Worm (Caenorhabditis elegans) whole organism, midembryonic: ENCODE data around the gene ttr-11.
A peak's percentile ranks its signal among the peaks of the same experiment; 100 is the strongest.

ENCODE experiments used
- T22C8.4 ChIP-seq: fragments of 200-800 bp; sonication (Bioruptor generic); IDR thresholded peaks from 2 replicates; pipeline ENCODE4 v1.3.6; 2022; ENCODE audit warnings: missing genetic modification characterization, missing compliant biosample characterization
- cog-1 ChIP-seq: sonication (generic microtip); optimal IDR thresholded peaks from 2 replicates; lab custom pipeline; 2016; ENCODE audit warnings: missing genetic modification characterization, missing compliant biosample characterization
- flt-1 ChIP-seq: fragments of 200-800 bp; sonication (Bioruptor generic); IDR thresholded peaks from 2 replicates; pipeline ENCODE4 v1.3.6; 2022; ENCODE audit warnings: missing genetic modification characterization, missing compliant biosample characterization
- klf-2 ChIP-seq: fragments of 200-800 bp; sonication (Bioruptor generic); conservative IDR thresholded peaks from 2 replicates; pipeline ENCODE4 v1.3.6; 2022; ENCODE audit warnings: missing genetic modification reagents, missing genetic modification characterization, missing compliant biosample characterization
- med-1 ChIP-seq: sonication (generic microtip); optimal IDR thresholded peaks from 2 replicates; lab custom pipeline; 2017; ENCODE audit warnings: missing genetic modification characterization, mild to moderate bottlenecking, missing compliant biosample characterization, antibody characterized with exemption, missing genetic modification reagents; ENCODE audit not compliant: insufficient read depth
- ref-1 ChIP-seq: fragments of 200-800 bp; sonication (Bioruptor generic); conservative IDR thresholded peaks from 2 replicates; pipeline ENCODE4 v1.3.6; 2022; ENCODE audit warnings: missing genetic modification reagents, missing genetic modification characterization, missing compliant biosample characterization
- tab-1 ChIP-seq: fragments of 200-800 bp; sonication (Bioruptor generic); IDR thresholded peaks from 2 replicates; pipeline ENCODE4 v1.3.6; 2022; ENCODE audit warnings: missing genetic modification characterization, missing compliant biosample characterization
- ztf-23 ChIP-seq: fragments of 200-800 bp; sonication (Bioruptor generic); IDR thresholded peaks from 2 replicates; pipeline ENCODE4 v1.3.6; 2022; ENCODE audit warnings: missing genetic modification reagents, missing genetic modification characterization, missing compliant biosample characterization
- ztf-29 ChIP-seq: fragments of 200-800 bp; sonication (Bioruptor generic); IDR thresholded peaks from 2 replicates; pipeline ENCODE4 v1.3.6; 2022; ENCODE audit warnings: missing genetic modification reagents, missing genetic modification characterization, missing compliant biosample characterization

Gene ttr-11

ce11 chrV:20579534-20579933, 23.6 kb upstream of the ttr-11 start, which contains the start of gene F26F2.8:
Gene F26F2.8 (plus strand): TSS chrV:20579546.
- TF ChIP-seq ref-1 (no peak), cog-1 (tag; lab: Kevin White, UChicago) (no peak), ztf-29 (GFP tag; lab: Robert Waterston, UW) (no peak), ztf-23 (GFP tag; lab: Robert Waterston, UW) (no peak), klf-2 (GFP tag; lab: Robert Waterston, UW) (no peak), T22C8.4 (GFP tag; lab: Robert Waterston, UW) (no peak)

ce11 chrV:20580511-20581040, 22.5 kb upstream of the ttr-11 start, which contains the start of gene F26F2.7:
Gene F26F2.7 (plus strand): TSS chrV:20580990.
- TF ChIP-seq ztf-29 (GFP tag; lab: Robert Waterston, UW) (no peak), klf-2 (GFP tag; lab: Robert Waterston, UW) (no peak), T22C8.4 (GFP tag; lab: Robert Waterston, UW) (no peak), tab-1 (GFP tag; lab: Robert Waterston, UW) (peak; percentile 69; the same call in 1 of the 2 replicates), flt-1 (0 out of 2 replicates have a peak, but pooled peaks have one; percentile 50), ztf-23 (GFP tag; lab: Robert Waterston, UW) (peak; percentile 56; the same call in 1 of the 2 replicates), ref-1 (no peak), med-1 (GFP tag; lab: Kevin White, UChicago) (no peak), cog-1 (tag; lab: Kevin White, UChicago) (peak; percentile 81)

- no peak for TF ChIP-seq cog-1 (tag; lab: Kevin White, UChicago)
- no peak for TF ChIP-seq flt-1
- TF ChIP-seq T22C8.4 (GFP tag; lab: Robert Waterston, UW), result no peak
- TF ChIP-seq klf-2 (GFP tag; lab: Robert Waterston, UW), result no peak
Observed at ce11 chrV:20594746-20595145, 8.4 kb upstream of the ttr-11 start, which contains the start of gene F26F2.10. Gene F26F2.10 (minus strand): TSS chrV:20594846.

ce11 chrV:20595653-20596052, 7.5 kb upstream of the ttr-11 start, which contains the start of gene F26F2.11:
Gene F26F2.11 (minus strand): TSS chrV:20595753.
- TF ChIP-seq ztf-23 (GFP tag; lab: Robert Waterston, UW), result no peak
- TF ChIP-seq med-1 (GFP tag; lab: Kevin White, UChicago), result no peak
- no peak for TF ChIP-seq flt-1
- no peak for TF ChIP-seq ref-1
- no peak for TF ChIP-seq ztf-29 (GFP tag; lab: Robert Waterston, UW)
- no peak for TF ChIP-seq T22C8.4 (GFP tag; lab: Robert Waterston, UW)
- no peak for TF ChIP-seq tab-1 (GFP tag; lab: Robert Waterston, UW)
- no peak for TF ChIP-seq klf-2 (GFP tag; lab: Robert Waterston, UW)
- TF ChIP-seq cog-1 (tag; lab: Kevin White, UChicago), result no peak

- TF ChIP-seq T22C8.4 (GFP tag; lab: Robert Waterston, UW) (no peak), cog-1 (tag; lab: Kevin White, UChicago) (no peak), ztf-23 (GFP tag; lab: Robert Waterston, UW) (no peak), tab-1 (GFP tag; lab: Robert Waterston, UW) (no peak), med-1 (GFP tag; lab: Kevin White, UChicago) (no peak), flt-1 (no peak), ref-1 (no peak), klf-2 (GFP tag; lab: Robert Waterston, UW) (no peak), ztf-29 (GFP tag; lab: Robert Waterston, UW) (no peak)
Observed at ce11 chrV:20597076-20597475, 6.0 kb upstream of the ttr-11 start, which contains the start of gene F46B3.1. Gene F46B3.1 (minus strand): TSS chrV:20597176.

DNA sequence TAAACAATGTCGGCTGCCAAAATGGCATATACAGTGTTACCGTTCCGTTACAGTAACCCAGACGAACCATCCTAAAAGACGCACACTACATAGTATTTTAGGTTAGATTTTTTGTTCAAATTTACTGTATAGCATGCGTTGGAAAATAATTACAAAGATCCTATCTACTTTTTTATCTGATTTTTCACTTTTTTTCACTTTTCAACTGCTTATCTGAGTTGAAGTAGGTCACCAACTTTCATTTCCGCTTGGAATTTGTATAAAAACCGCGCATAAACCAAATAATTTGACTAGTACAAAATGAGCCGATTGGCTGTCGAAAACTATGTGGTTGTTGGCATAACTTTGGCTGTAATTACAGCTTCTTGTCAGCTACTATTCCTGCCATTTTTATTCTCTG, 3.3 kb upstream of the ttr-11 start, which contains the start of gene col-163:
TSS of gene col-163 (plus strand) at position 301 of the 400 bp plus-strand sequence.
- TF ChIP-seq med-1 (GFP tag; lab: Kevin White, UChicago) (no peak), klf-2 (GFP tag; lab: Robert Waterston, UW) (no peak), ref-1 (no peak), tab-1 (GFP tag; lab: Robert Waterston, UW) (no peak), flt-1 (no peak), ztf-23 (GFP tag; lab: Robert Waterston, UW) (no peak), cog-1 (tag; lab: Kevin White, UChicago) (no peak), T22C8.4 (GFP tag; lab: Robert Waterston, UW) (no peak), ztf-29 (GFP tag; lab: Robert Waterston, UW) (no peak)

- TF ChIP-seq cog-1 (tag; lab: Kevin White, UChicago) (no peak), ztf-23 (GFP tag; lab: Robert Waterston, UW) (no peak), klf-2 (GFP tag; lab: Robert Waterston, UW) (no peak), tab-1 (GFP tag; lab: Robert Waterston, UW) (no peak), ztf-29 (GFP tag; lab: Robert Waterston, UW) (no peak), med-1 (GFP tag; lab: Kevin White, UChicago) (no peak), ref-1 (no peak), flt-1 (no peak), T22C8.4 (GFP tag; lab: Robert Waterston, UW) (no peak)
Observed at ce11 chrV:20600704-20601103, 2.4 kb upstream of the ttr-11 start.

DNA sequence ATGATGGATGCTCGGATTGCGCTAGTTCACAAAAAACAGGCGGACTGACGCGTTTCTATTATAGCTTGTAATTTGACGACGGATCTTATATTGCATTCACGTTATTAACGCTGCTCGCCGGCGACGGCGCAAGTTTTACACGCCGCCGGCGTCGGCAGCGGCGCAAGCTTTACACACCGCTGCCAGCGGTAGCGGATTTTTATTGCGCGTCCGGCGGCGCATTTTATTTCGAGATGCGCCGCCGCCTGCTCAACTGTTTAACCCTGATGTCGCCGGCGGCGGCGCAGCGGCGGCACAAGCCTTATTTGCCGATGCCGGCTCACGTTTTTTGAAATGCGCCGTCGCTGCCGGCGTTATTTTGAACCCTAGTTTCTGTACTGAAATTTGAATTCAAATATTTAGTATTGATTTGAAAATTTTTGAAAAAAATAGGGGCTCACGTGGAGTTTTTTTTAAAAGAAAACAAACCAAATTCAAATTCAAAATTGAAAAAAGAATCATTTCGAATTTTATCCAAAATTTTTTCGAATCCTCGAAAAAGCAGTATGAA, 1.6 kb downstream of the ttr-11 start, which contains the start of gene ttr-57:
TSS of gene ttr-57 (plus strand) at position 500 of the 550 bp plus-strand sequence.
- TF ChIP-seq flt-1 (no peak), cog-1 (tag; lab: Kevin White, UChicago) (no peak), med-1 (GFP tag; lab: Kevin White, UChicago) (no peak)

DNA sequence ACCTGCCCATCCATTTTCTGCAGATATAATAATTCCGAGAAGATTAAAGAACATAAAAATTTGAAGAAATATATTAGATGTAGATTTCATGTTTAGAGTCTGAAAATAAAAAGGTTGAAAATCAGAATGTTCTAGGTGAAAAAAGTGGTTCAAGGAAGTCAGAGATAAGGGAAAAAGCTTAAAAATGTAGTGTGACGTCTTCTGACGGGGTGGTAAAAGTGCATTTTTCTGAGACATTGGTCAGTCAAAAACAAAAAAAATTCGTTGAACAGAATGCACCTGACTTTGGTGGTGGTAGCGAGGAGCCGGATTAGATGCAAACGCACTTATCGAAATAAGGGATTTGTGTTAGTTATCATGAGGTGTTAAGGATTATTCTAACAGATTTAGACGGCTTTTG, 3.5 kb downstream of the ttr-11 start, which contains the start of gene F46B3.23:
TSS of gene F46B3.23 (minus strand) at position 101 of the 400 bp plus-strand sequence.
- TF ChIP-seq klf-2 (GFP tag; lab: Robert Waterston, UW), result no peak
- TF ChIP-seq tab-1 (GFP tag; lab: Robert Waterston, UW), result no peak
- no peak for TF ChIP-seq T22C8.4 (GFP tag; lab: Robert Waterston, UW)
- TF ChIP-seq ztf-23 (GFP tag; lab: Robert Waterston, UW), result no peak
- no peak for TF ChIP-seq med-1 (GFP tag; lab: Kevin White, UChicago)
